Worm (Caenorhabditis elegans) whole organism, L4/young adult: ENCODE data around the gene xtr-1.

Source experiments
- W03F9.2 ChIP-seq: fragments of 150-350 bp; optimal IDR thresholded peaks from 2 replicates; lab custom pipeline; 2014; ENCODE audit warnings: missing biosample characterization, missing genetic modification characterization
- dao-5 ChIP-seq: sonication (generic microtip); optimal IDR thresholded peaks from 2 replicates; lab custom pipeline; 2016; ENCODE audit warnings: missing genotype, missing genetic modification characterization, moderate library complexity, missing compliant biosample characterization
- him-1 ChIP-seq: sonication (generic microtip); optimal IDR thresholded peaks from 2 replicates; lab custom pipeline; 2016; ENCODE audit warnings: missing genotype, missing genetic modification reagents, missing genetic modification characterization, missing compliant biosample characterization

Gene xtr-1

DNA sequence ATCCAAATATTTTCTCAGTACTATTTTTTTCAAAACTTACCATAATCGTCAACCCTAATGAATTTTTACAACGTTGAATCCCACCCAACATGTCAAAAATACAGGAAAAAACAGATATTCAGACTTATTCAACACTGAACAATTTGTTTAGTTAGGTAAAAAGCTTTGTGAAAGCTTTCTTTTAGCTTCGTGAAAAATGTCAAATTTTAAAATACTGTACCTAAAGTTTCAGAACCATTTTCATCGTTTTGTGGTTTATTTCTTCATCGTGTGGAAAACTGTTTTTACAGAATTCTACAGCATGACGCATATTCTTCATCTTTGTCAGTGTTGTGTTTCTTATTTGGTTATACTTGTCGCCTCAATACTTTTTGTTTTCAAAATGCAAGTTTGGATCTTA is 2.0 kb upstream of the xtr-1 start, which contains the start of gene F54F7.14:
Gene F54F7.14 (plus strand): TSS at position 301 of the 400 bp plus-strand sequence.
- TF ChIP-seq W03F9.2 (tag; lab: Kevin White, UChicago) (no peak), him-1 (no peak), dao-5 (no peak)

DNA sequence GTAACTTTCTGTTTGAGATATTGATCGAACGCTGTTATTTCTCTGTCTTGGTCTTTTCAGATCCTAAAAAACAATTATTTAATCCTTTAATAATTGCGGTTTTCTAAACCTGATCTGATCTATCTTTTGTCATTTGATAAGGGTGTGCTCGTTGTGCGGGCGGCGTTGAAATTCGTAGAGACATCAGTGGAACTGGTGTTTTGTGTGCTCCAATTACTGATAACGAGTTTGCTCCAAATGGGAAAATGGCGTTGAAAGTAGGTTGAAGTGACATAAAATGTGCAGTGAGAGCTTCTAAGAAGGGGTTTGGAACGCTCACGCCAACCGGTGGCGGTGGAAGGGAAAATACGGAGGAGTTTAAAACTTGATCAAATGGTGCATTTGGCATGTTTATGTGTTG is 1.8 kb downstream of the xtr-1 start:
- TF ChIP-seq W03F9.2 (tag; lab: Kevin White, UChicago) (no peak), him-1 (no peak), dao-5 (no peak)

- TF ChIP-seq dao-5 (no peak), W03F9.2 (tag; lab: Kevin White, UChicago) (no peak), him-1 (no peak)
These were observed 2.3 kb downstream of the xtr-1 start, which contains the start of gene F54F7.8 for ce11 chrX:11854903-11855302. Gene F54F7.8, minus strand, starts transcription at chrX:11855003.

ce11 chrX:11856214-11856613 is 3.6 kb downstream of the xtr-1 start:
- TF ChIP-seq W03F9.2 (tag; lab: Kevin White, UChicago) (no peak), him-1 (no peak), dao-5 (no peak)

ce11 chrX:11857178-11857577 is 4.6 kb downstream of the xtr-1 start, which contains the start of gene mes-1:
Gene mes-1, plus strand, starts transcription at chrX:11857478.
- TF ChIP-seq dao-5, result no peak
- TF ChIP-seq W03F9.2 (tag; lab: Kevin White, UChicago), result no peak
- no peak for TF ChIP-seq him-1

DNA sequence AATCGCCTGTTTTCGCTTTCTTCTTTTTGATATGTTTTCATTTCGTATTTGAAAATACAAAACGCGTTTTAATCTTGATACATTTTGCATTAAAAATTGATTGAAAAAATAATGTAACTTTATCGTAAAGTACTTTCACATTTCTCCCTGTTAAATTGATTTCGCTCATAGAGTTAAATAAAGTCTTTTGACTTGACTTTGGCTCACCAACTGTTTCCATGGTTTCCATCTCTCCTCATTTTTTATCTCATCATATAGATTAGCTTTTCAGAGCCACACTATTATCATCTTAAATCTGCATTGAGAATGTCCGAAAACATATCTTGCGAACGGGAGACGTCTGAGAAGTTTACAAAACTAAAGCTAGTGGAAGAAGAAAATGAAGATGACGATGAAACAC is 10.7 kb downstream of the xtr-1 start, which contains the start of gene F54F7.10:
Gene F54F7.10 (plus strand): TSS at position 301 of the 400 bp plus-strand sequence.
- TF ChIP-seq him-1 (no peak), W03F9.2 (tag; lab: Kevin White, UChicago) (no peak), dao-5 (no peak)

DNA sequence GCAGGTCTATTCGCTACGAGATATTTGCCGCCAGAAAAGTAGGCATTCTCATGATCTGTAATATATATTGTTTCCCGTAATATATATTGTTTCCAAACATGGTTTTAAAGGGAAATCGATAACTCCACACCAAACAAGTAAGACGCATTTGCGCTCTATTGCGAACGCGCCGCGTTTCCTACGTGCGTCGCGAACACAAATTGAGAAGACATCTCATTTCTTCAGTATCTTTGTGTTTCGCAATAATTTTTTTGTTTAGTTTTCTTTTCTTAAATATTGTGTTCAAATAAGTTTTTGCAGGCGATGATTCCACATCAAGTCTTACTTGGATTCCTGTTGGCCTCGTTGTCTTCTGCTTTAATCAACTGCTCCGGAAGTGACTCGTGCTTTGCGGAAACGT is 12.5 kb downstream of the xtr-1 start, which contains the start of gene F54F7.6:
Gene F54F7.6 (plus strand): TSS at position 301 of the 400 bp plus-strand sequence.
- TF ChIP-seq him-1 (no peak), dao-5 (no peak), W03F9.2 (tag; lab: Kevin White, UChicago) (no peak)

ce11 chrX:11869260-11869659 is 16.7 kb downstream of the xtr-1 start, which contains the start of gene dot-1.2:
Gene dot-1.2, minus strand, starts transcription at chrX:11869360.
- TF ChIP-seq him-1 (no peak), dao-5 (no peak), W03F9.2 (tag; lab: Kevin White, UChicago) (no peak)

DNA sequence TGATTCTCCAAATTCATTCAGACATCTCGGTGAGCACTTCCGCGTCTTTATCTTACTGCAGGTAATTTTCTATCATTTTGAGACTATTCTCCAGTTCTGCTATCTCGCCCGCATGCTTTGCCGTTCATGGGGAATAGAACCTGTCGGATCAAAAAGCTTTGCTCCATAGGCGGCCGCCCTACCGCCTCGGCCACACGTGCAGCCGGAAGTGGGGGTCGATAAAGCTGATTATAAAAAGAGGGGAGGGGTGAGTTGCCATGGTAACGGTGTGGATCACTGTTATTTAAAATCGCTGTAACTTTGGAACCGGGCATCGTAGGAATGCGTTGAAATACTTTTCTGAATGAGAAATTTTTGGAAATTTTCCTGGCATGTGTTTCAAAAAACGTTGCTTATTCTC is 17.8 kb downstream of the xtr-1 start:
- TF ChIP-seq dao-5 (no peak), him-1 (no peak), W03F9.2 (tag; lab: Kevin White, UChicago) (no peak)

DNA sequence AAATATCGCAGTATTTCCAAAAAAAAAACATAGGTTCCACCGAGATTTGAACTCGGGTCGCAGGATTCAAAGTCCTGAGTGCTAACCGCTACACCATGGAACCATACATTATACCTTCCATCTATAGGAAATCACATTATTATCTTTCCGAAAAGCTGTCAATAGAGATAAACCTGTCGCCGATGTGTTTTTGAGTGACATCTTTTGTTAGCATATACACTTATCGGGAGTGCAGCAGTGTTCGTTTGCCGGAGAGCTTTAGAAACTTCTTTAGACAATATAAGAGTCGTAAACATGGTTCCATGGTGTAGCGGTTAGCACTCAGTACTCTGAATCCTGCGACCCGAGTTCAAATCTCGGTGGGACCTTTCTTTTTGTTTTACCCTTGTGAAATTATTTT is 19.6 kb downstream of the xtr-1 start:
- TF ChIP-seq him-1, result no peak
- peak; percentile 11 for TF ChIP-seq dao-5

ce11 chrX:11875260-11875659 is 22.7 kb downstream of the xtr-1 start, which contains the start of gene Y62H9A.1:
Gene Y62H9A.1, plus strand, starts transcription at chrX:11875541.
- TF ChIP-seq dao-5 (no peak), W03F9.2 (tag; lab: Kevin White, UChicago) (no peak)

DNA sequence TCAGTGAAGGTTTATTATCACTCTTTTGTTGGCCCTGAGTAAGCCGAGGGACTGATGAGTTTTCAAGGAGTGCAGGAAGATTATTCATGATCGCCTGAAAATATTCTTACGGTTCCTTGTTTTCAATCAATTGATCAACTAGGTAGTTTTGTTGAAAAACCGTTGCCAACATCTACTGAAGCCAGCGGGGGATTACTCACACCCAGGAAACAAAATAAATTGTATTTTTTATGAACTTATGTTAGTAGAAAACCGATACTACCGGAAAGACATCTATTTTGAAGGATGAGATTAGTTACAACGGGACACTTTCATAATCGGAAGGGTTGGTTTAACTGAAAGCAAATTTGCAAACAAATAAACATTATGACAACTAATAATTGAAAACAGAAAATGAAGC is 25.5 kb downstream of the xtr-1 start, which contains the start of gene Y62H9A.2:
Gene Y62H9A.2 (minus strand): TSS at position 101 of the 400 bp plus-strand sequence.
- TF ChIP-seq W03F9.2 (tag; lab: Kevin White, UChicago), result no peak
- TF ChIP-seq dao-5, result no peak
- no peak for TF ChIP-seq him-1

DNA sequence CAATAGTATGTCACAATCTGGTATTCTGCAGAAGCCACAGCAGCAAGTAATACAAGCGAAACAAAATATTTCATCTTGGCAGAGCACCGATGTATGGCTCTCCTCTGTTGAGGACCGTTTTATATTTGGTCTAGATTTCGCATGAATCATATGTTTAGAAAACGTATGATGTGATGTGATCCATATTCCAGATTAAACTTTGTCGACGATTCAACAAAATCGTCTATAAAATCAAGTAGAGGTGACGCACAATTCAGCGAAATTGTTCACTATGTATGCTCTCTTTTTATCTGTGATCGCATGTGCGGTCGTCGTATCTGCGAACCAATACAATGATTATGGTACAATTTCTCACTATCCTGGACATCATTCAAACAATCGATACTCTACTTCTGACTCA is 27.3 kb downstream of the xtr-1 start, which contains the start of the genes Y62H9A.3 and Y62H9A.4:
Gene Y62H9A.3 (minus strand): TSS at position 101 of the 400 bp plus-strand sequence.
Gene Y62H9A.4 (plus strand): TSS at position 256 of the 400 bp plus-strand sequence.
- TF ChIP-seq dao-5 (no peak), W03F9.2 (tag; lab: Kevin White, UChicago) (no peak), him-1 (no peak)

DNA sequence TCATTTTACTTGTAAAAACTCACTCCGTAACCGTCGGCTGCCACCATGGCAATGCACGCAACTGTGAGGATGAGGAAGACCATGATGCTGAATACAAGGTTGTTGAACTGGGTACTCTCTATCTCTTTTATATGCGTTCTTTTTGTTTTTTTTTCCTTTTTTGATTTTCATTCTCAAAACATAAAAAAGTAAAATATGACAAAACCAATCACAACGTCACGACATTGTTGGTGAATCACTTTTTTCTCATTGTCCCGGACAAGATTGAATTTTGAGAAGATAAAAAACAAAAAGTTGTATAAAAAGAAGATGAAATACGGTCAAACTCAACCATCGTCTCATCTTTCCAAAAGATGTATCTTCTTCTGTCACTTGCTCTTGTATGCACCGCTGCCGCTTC is 30.2 kb downstream of the xtr-1 start, which contains the start of the genes Y62H9A.5 and ule-5:
Gene Y62H9A.5 (minus strand): TSS at position 101 of the 400 bp plus-strand sequence.
Gene ule-5 (plus strand): TSS at position 328 of the 400 bp plus-strand sequence.
- no peak for TF ChIP-seq dao-5
- TF ChIP-seq him-1, result no peak
- TF ChIP-seq W03F9.2 (tag; lab: Kevin White, UChicago), result no peak

DNA sequence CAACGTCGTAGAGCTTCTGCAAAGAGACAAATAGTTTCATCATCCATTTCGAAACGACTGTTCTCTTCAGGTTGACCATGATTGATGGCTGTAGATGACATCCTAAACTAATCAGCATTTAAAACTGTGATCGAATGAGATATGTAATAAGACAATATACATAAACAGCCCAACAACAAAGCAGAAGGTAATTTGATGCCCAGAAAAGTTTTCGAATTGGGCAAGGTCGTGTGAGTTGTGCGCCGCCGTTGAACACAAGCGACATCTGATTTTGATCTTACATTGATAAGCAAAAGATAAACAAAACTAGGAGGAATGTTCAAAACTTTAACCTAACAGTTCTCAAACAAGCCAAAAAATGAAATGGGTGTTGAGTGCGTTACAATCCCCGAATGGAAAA is 33.0 kb downstream of the xtr-1 start, which contains the start of gene Y62H9A.7:
Gene Y62H9A.7 (minus strand): TSS at position 101 of the 400 bp plus-strand sequence.
- no peak for TF ChIP-seq dao-5
- no peak for TF ChIP-seq him-1
- no peak for TF ChIP-seq W03F9.2 (tag; lab: Kevin White, UChicago)
